Fruit fly (Drosophila melanogaster) whole organism, wandering third instar larva: Measurements from ENCODE around the gene Obp22a.

ENCODE experiments used
- Abd-B ChIP-seq: fragments of >200 bp; optimal IDR thresholded peaks from 2 replicates; lab custom pipeline; 2017; ENCODE audit warnings: missing biosample characterization, missing genetic modification characterization
- Dfd ChIP-seq: fragments of >200 bp; optimal IDR thresholded peaks from 2 replicates; lab custom pipeline; 2017; ENCODE audit warnings: missing biosample characterization, missing genetic modification characterization

DNA sequence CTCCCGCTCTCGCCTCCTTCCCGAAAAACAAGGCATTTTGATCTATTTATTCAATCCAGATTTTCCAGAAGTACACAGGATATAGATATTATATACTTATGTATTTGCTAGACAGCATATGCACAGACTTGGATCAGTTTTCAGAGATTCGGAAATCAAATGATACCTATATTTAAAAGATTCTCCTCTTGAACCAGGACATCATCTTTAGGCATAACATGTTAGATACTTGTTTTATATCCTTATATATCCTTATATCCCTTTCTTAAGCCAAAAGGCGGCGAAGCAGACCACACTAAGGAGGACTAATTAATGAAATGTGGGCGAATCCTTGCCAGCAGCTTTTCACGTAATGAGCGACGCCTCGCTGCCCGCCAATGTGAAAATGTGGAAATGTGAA, 45.3 kb downstream of the Obp22a start, which contains the start of gene CG33673:
- TF ChIP-seq Dfd (GFP tag; lab: Kevin White, UChicago) = no peak
- TF ChIP-seq Abd-B (GFP tag; lab: Kevin White, UChicago) = no peak
